Worm (Caenorhabditis elegans) whole organism, late embryonic: ENCODE data around the gene Y37E11B.2.
"Not testable (repeated sequence)": the region's sequence is repeated elsewhere in the genome, so short reads cannot be mapped to it uniquely, and the experiment has no call there.

Source experiments
- C08G9.2 ChIP-seq: sonication (generic microtip); optimal IDR thresholded peaks from 2 replicates; lab custom pipeline; 2016; ENCODE audit warnings: mild to moderate bottlenecking, missing genetic modification characterization, moderate library complexity, missing compliant biosample characterization
- Y22D7AL.16 ChIP-seq: sonication (generic microtip); optimal IDR thresholded peaks from 2 replicates; lab custom pipeline; 2016; ENCODE audit warnings: missing genetic modification characterization, missing compliant biosample characterization
- ama-1 ChIP-seq: fragments of 150-350 bp; optimal IDR thresholded peaks from 2 replicates; lab custom pipeline; 2014
- ceh-24 ChIP-seq: sonication (generic microtip); optimal IDR thresholded peaks from 2 replicates; lab custom pipeline; 2016; ENCODE audit warnings: mild to moderate bottlenecking, missing genetic modification characterization, missing compliant biosample characterization
- ceh-30 ChIP-seq: fragments of 150-350 bp; optimal IDR thresholded peaks from 2 replicates; lab custom pipeline; 2014; ENCODE audit warnings: missing biosample characterization, missing genetic modification characterization
- ceh-31 ChIP-seq: sonication (generic microtip); optimal IDR thresholded peaks from 2 replicates; lab custom pipeline; 2016; ENCODE audit warnings: missing genetic modification characterization, missing compliant biosample characterization
- ceh-6 ChIP-seq: fragments of 200-800 bp; sonication (Bioruptor generic); optimal IDR thresholded peaks from 2 replicates; lab custom pipeline; 2018; ENCODE audit warnings: mild to moderate bottlenecking, missing genetic modification characterization, missing compliant biosample characterization
- elt-2 ChIP-seq: sonication (generic microtip); optimal IDR thresholded peaks from 2 replicates; lab custom pipeline; 2016; ENCODE audit warnings: missing genetic modification reagents, missing genetic modification characterization, missing compliant biosample characterization
- ets-4 ChIP-seq: sonication (generic microtip); optimal IDR thresholded peaks from 2 replicates; lab custom pipeline; 2016; ENCODE audit warnings: missing genetic modification characterization, missing compliant biosample characterization
- eyg-1 ChIP-seq: sonication (generic microtip); optimal IDR thresholded peaks from 2 replicates; lab custom pipeline; 2016; ENCODE audit warnings: missing genotype, missing genetic modification characterization, missing compliant biosample characterization
- fax-1 ChIP-seq: sonication (generic microtip); optimal IDR thresholded peaks from 2 replicates; lab custom pipeline; 2016; ENCODE audit warnings: missing genotype, missing genetic modification characterization, missing compliant biosample characterization
- fkh-10 ChIP-seq: fragments of 150-350 bp; optimal IDR thresholded peaks from 2 replicates; lab custom pipeline; 2014; ENCODE audit warnings: missing biosample characterization, missing genetic modification reagents, missing genetic modification characterization
- fkh-6 ChIP-seq: sonication (generic microtip); optimal IDR thresholded peaks from 2 replicates; lab custom pipeline; 2016; ENCODE audit warnings: missing genetic modification characterization, missing compliant biosample characterization
- hlh-30 ChIP-seq: sonication (generic microtip); optimal IDR thresholded peaks from 2 replicates; lab custom pipeline; 2017; ENCODE audit warnings: antibody characterized with exemption, missing genetic modification characterization, missing compliant biosample characterization; ENCODE audit not compliant: insufficient read depth
- hlh-6 ChIP-seq: sonication (generic microtip); optimal IDR thresholded peaks from 2 replicates; lab custom pipeline; 2016; ENCODE audit warnings: missing genotype, missing genetic modification characterization, missing compliant biosample characterization
- hlh-8 ChIP-seq: sonication (generic microtip); optimal IDR thresholded peaks from 2 replicates; lab custom pipeline; 2016; ENCODE audit warnings: missing genotype, missing genetic modification characterization, missing compliant biosample characterization
- madf-2 ChIP-seq: sonication (generic microtip); optimal IDR thresholded peaks from 2 replicates; lab custom pipeline; 2017; ENCODE audit warnings: missing genetic modification characterization, missing compliant biosample characterization
- nfya-1 ChIP-seq: sonication (generic microtip); optimal IDR thresholded peaks from 2 replicates; lab custom pipeline; 2017; ENCODE audit warnings: missing genetic modification characterization, mild to moderate bottlenecking, missing compliant biosample characterization, antibody characterized with exemption, moderate library complexity
- nhr-11 ChIP-seq: fragments of 150-350 bp; optimal IDR thresholded peaks from 2 replicates; lab custom pipeline; 2014; ENCODE audit warnings: missing biosample characterization, missing genetic modification characterization
- npax-4 ChIP-seq: sonication (generic microtip); optimal IDR thresholded peaks from 2 replicates; lab custom pipeline; 2016; ENCODE audit warnings: missing genetic modification characterization, missing compliant biosample characterization
- sox-4 ChIP-seq: sonication (generic microtip); optimal IDR thresholded peaks from 2 replicates; lab custom pipeline; 2017; ENCODE audit warnings: mild to moderate bottlenecking, missing genetic modification characterization, inconsistent platforms, missing compliant biosample characterization
- tbx-2 ChIP-seq: sonication (generic microtip); optimal IDR thresholded peaks from 2 replicates; lab custom pipeline; 2016; ENCODE audit warnings: missing genetic modification characterization, missing compliant biosample characterization
- tbx-7 ChIP-seq: sonication (generic microtip); optimal IDR thresholded peaks from 2 replicates; lab custom pipeline; 2016; ENCODE audit warnings: missing genotype, missing genetic modification characterization, missing compliant biosample characterization
- ttx-3 ChIP-seq: sonication (generic microtip); optimal IDR thresholded peaks from 2 replicates; lab custom pipeline; 2016; ENCODE audit warnings: missing genetic modification reagents, missing genetic modification characterization, missing compliant biosample characterization
- unc-3 ChIP-seq, 2 experiments: fragments of 200-800 bp in 1 of 2; sonication (Bioruptor generic) in 1 of 2; sonication (generic microtip) in 1 of 2; conservative IDR thresholded peaks in 1 of 2; optimal IDR thresholded peaks in 1 of 2; 2 replicates each; pipeline versions ENCODE4 v1.3.6 to Lab custom; 2016 to 2022; ENCODE audit warnings: missing compliant biosample characterization in 2 of 2, missing genetic modification characterization in 2 of 2, missing genetic modification reagents in 1 of 2
- unc-42 ChIP-seq: sonication (generic microtip); optimal IDR thresholded peaks from 2 replicates; lab custom pipeline; 2016; ENCODE audit warnings: missing genotype, missing genetic modification characterization, missing compliant biosample characterization
- unc-86 ChIP-seq: sonication (generic microtip); optimal IDR thresholded peaks from 2 replicates; lab custom pipeline; 2016; ENCODE audit warnings: missing genetic modification characterization, missing compliant biosample characterization
- ztf-16 ChIP-seq: sonication (generic microtip); optimal IDR thresholded peaks from 2 replicates; lab custom pipeline; 2017; ENCODE audit warnings: missing genetic modification characterization, missing compliant biosample characterization

The Y37E11B.2 gene

ce11 chrIV:3579477-3579975 is 1.3 kb downstream of the Y37E11B.2 start, which contains the start of gene Y37E11B.1:
Gene Y37E11B.1, plus strand, starts transcription at chrIV:3579621.
- no peak for TF ChIP-seq ceh-30
- no peak for TF ChIP-seq unc-42 (tag; lab: Kevin White, UChicago)
- no peak for TF ChIP-seq unc-86
- TF ChIP-seq sox-4 (tag; lab: Kevin White, UChicago): no peak
- TF ChIP-seq ztf-16: no peak

- not testable (repeated sequence) for TF ChIP-seq ama-1 (lab: Kevin White, UChicago); tbx-2 (tag; lab: Kevin White, UChicago); ttx-3 (tag; lab: Kevin White, UChicago)
These were observed 4.6 kb downstream of the Y37E11B.2 start, which contains the start of gene blos-7 for ce11 chrIV:3582806-3583205. Gene blos-7, minus strand, starts transcription at chrIV:3582906.

- no peak for TF ChIP-seq hlh-8 (tag; lab: Kevin White, UChicago)
- TF ChIP-seq madf-2 (tag; lab: Kevin White, UChicago): no peak
- TF ChIP-seq tbx-7 (tag; lab: Kevin White, UChicago): no peak
- no peak for TF ChIP-seq Y22D7AL.16 (tag; lab: Kevin White, UChicago)
These were observed 12.6 kb downstream of the Y37E11B.2 start for ce11 chrIV:3590821-3591220.

ce11 chrIV:3593513-3593912 is 15.3 kb downstream of the Y37E11B.2 start, which contains the start of gene taf-2:
Gene taf-2, minus strand, starts transcription at chrIV:3593613.
- TF ChIP-seq ceh-31 (tag; lab: Kevin White, UChicago): no peak
- TF ChIP-seq ets-4 (tag; lab: Kevin White, UChicago): no peak

- TF ChIP-seq C08G9.2 (tag; lab: Kevin White, UChicago) (no peak), unc-42 (tag; lab: Kevin White, UChicago) (no peak), ama-1 (lab: Kevin White, UChicago) (no peak), fkh-10 (GFP tag; lab: Kevin White, UChicago) (no peak), fax-1 (tag; lab: Kevin White, UChicago) (no peak), fkh-6 (tag; lab: Kevin White, UChicago) (no peak), nhr-11 (tag; lab: Kevin White, UChicago) (no peak), elt-2 (tag; lab: Kevin White, UChicago) (no peak), tbx-7 (tag; lab: Kevin White, UChicago) (no peak), hlh-30 (tag; lab: Kevin White, UChicago) (no peak), npax-4 (tag; lab: Kevin White, UChicago) (no peak), ceh-24 (no peak)
These were observed 19.1 kb downstream of the Y37E11B.2 start for ce11 chrIV:3597356-3597755.

ce11 chrIV:3598452-3598851 is 20.2 kb downstream of the Y37E11B.2 start, which contains the start of gene Y37E11B.5:
Gene Y37E11B.5, minus strand, starts transcription at chrIV:3598552.
- TF ChIP-seq ceh-31 (tag; lab: Kevin White, UChicago): no peak
- TF ChIP-seq hlh-6: no peak
- no peak for TF ChIP-seq C08G9.2 (tag; lab: Kevin White, UChicago)
- no peak for TF ChIP-seq unc-3 (GFP tag; conservative IDR thresholded peaks at IDR 0.05; lab: Robert Waterston, UW)
- TF ChIP-seq unc-3 (tag; optimal IDR thresholded peaks at IDR 0.05; lab: Kevin White, UChicago): no peak
- no peak for TF ChIP-seq nfya-1

- TF ChIP-seq fkh-6 (tag; lab: Kevin White, UChicago): no peak
- no peak for TF ChIP-seq ceh-6
- TF ChIP-seq eyg-1 (tag; lab: Kevin White, UChicago): no peak
- no peak for TF ChIP-seq ceh-30
- no peak for TF ChIP-seq hlh-30 (tag; lab: Kevin White, UChicago)
- peak; percentile 43 for TF ChIP-seq unc-42 (tag; lab: Kevin White, UChicago)
- TF ChIP-seq, all 69 proteins: peak for 1
These were observed 20.9 kb downstream of the Y37E11B.2 start, which contains the start of gene Y37E11B.6 for ce11 chrIV:3599126-3599525. Gene Y37E11B.6, minus strand, starts transcription at chrIV:3599306.
